Worm (Caenorhabditis elegans): ENCODE results near the gene gip-1.

Gene gip-1

ce11 chrIII:2310996-2311395 is 36.4 kb upstream of the gip-1 start:
- TF ChIP-seq C34F6.9 (tag; optimal IDR thresholded peaks at IDR 0.05) (no peak), ceh-82 (tag; optimal IDR thresholded peaks at IDR 0.05) (no peak), nhr-77 (tag; optimal IDR thresholded peaks at IDR 0.05) (no peak), mdl-1 (tag; optimal IDR thresholded peaks at IDR 0.05) (no peak), Y55F3AM.14 (GFP tag; optimal IDR thresholded peaks at IDR 0.05) (no peak), mbf-1 (tag; optimal IDR thresholded peaks at IDR 0.05) (no peak)

ce11 chrIII:2313985-2314494 is 33.4 kb upstream of the gip-1 start, which contains the start of the genes fbxa-66 and iffb-1:
Gene fbxa-66, minus strand, starts transcription at chrIII:2314035.
Gene iffb-1, plus strand, starts transcription at chrIII:2314436.
- peak; percentile 18 to 46 for TF ChIP-seq lsy-2 (tag; optimal IDR thresholded peaks at IDR 0.05)
- TF ChIP-seq gmeb-1 (tag; optimal IDR thresholded peaks at IDR 0.05): peak; percentile 23
- peak; percentile 25 for TF ChIP-seq C34F6.9 (tag; optimal IDR thresholded peaks at IDR 0.05)
- peak; percentile 47 for TF ChIP-seq unc-55 (GFP tag; optimal IDR thresholded peaks at IDR 0.05)
- no peak for TF ChIP-seq nhr-10 (tag; optimal IDR thresholded peaks at IDR 0.05)
- peak; percentile 5 for TF ChIP-seq lin-13 (GFP tag; optimal IDR thresholded peaks at IDR 0.05)
- no peak for TF ChIP-seq mbf-1 (tag; optimal IDR thresholded peaks at IDR 0.05)

ce11 chrIII:2314678-2315077 is 32.7 kb upstream of the gip-1 start:
- TF ChIP-seq ZK546.5 (tag; optimal IDR thresholded peaks at IDR 0.05) (no peak), nhr-23 (tag; optimal IDR thresholded peaks at IDR 0.05) (no peak), crh-2 (tag; optimal IDR thresholded peaks at IDR 0.05) (no peak), ztf-11 (tag; optimal IDR thresholded peaks at IDR 0.05) (no peak), ama-1 (optimal IDR thresholded peaks at IDR 0.05) (no peak), ztf-1 (GFP tag; conservative IDR thresholded peaks at IDR 0.05) (no peak), mab-5 (tag; optimal IDR thresholded peaks at IDR 0.05) (no peak), nhr-25 (tag; optimal IDR thresholded peaks at IDR 0.05) (no peak)

ce11 chrIII:2316439-2316838 is 31.0 kb upstream of the gip-1 start:
- TF ChIP-seq mdl-1 (tag; optimal IDR thresholded peaks at IDR 0.05) (no peak), ZK546.5 (tag; optimal IDR thresholded peaks at IDR 0.05) (no peak), lin-13 (GFP tag; optimal IDR thresholded peaks at IDR 0.05) (no peak), nhr-21 (tag; optimal IDR thresholded peaks at IDR 0.05) (no peak), sma-9 (GFP tag; optimal IDR thresholded peaks at IDR 0.05) (no peak), sma-9 (tag; optimal IDR thresholded peaks at IDR 0.05) (no peak), nhr-23 (tag; optimal IDR thresholded peaks at IDR 0.05) (no peak), nhr-129 (tag; optimal IDR thresholded peaks at IDR 0.05) (no peak), ceh-16 (tag; optimal IDR thresholded peaks at IDR 0.05) (no peak), nhr-25 (tag; optimal IDR thresholded peaks at IDR 0.05) (no peak), nhr-6 (tag; optimal IDR thresholded peaks at IDR 0.05) (no peak), zag-1 (tag; optimal IDR thresholded peaks at IDR 0.05) (no peak)

- no peak for TF ChIP-seq ztf-1 (GFP tag; conservative IDR thresholded peaks at IDR 0.05)
- no peak for TF ChIP-seq unc-39 (tag; optimal IDR thresholded peaks at IDR 0.05)
- TF ChIP-seq lin-39 (tag; optimal IDR thresholded peaks at IDR 0.05): no peak
- no peak for TF ChIP-seq aly-2 (tag; optimal IDR thresholded peaks at IDR 0.05)
- TF ChIP-seq R02D3.7 (tag; optimal IDR thresholded peaks at IDR 0.05): no peak
Observed at ce11 chrIII:2324703-2325102, 22.7 kb upstream of the gip-1 start.

ce11 chrIII:2328612-2329011 is 18.8 kb upstream of the gip-1 start:
- no peak for TF ChIP-seq alr-1 (tag; optimal IDR thresholded peaks at IDR 0.05)
- no peak for TF ChIP-seq nhr-77 (tag; optimal IDR thresholded peaks at IDR 0.05)

ce11 chrIII:2329336-2329735 is 18.1 kb upstream of the gip-1 start, which contains the start of gene Y54F10BM.12:
Gene Y54F10BM.12, minus strand, starts transcription at chrIII:2329679.
- TF ChIP-seq peb-1 (tag; optimal IDR thresholded peaks at IDR 0.05) (no peak), mbf-1 (tag; optimal IDR thresholded peaks at IDR 0.05) (no peak), alr-1 (tag; optimal IDR thresholded peaks at IDR 0.05) (no peak), nhr-23 (tag; optimal IDR thresholded peaks at IDR 0.05) (no peak), ztf-4 (tag; optimal IDR thresholded peaks at IDR 0.05) (no peak), sma-9 (GFP tag; optimal IDR thresholded peaks at IDR 0.05) (no peak), sma-9 (tag; optimal IDR thresholded peaks at IDR 0.05) (no peak), ama-1 (optimal IDR thresholded peaks at IDR 0.05) (no peak), sma-3 (GFP tag; optimal IDR thresholded peaks at IDR 0.05) (no peak), mab-5 (tag; optimal IDR thresholded peaks at IDR 0.05) (no peak)

Data from whole organism, L2 larva.